Fruit fly (Drosophila melanogaster): Measurements from ENCODE around the gene Tpc1.

The Tpc1 gene

DNA sequence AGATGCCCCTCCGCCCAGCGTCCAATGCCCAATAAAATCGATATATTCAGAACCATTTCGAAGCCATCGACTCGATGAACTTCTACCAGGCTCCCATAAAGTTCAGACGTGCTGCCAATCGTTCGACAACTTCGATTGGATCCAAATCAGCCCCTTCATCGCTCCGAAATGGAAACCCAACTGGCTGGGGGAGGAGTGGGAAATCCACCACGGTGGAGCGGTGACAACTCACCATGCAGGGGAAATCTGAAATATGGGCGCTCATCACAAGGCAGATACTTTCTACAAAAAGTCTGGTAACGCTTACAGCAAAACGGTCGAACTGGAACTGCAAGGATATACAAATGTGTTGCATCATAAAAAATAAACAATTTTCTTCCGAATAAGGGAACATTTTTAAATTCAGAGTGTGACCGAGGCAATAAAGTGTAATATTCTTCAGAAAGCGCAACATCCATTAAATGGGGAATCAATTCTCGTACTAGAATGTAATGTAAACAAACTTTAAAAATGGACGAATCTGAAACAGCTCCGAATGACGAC lies 29.7 kb downstream of the Tpc1 start, which contains the start of gene CG4565 (continued):
- TF ChIP-seq Bgb (GFP tag; IDR thresholded peaks at IDR 0.05; ENCODE audit: partially characterized antibody) (peak; percentile 29; the same call in 1 of the 2 replicates), Asciz (GFP tag; optimal IDR thresholded peaks at IDR 0.05) (no peak), eyg (GFP tag; optimal IDR thresholded peaks at IDR 0.05) (no peak), zen2 (GFP tag; IDR thresholded peaks at IDR 0.05; ENCODE audit: partially characterized antibody) (no peak), sob (GFP tag; IDR thresholded peaks at IDR 0.05) (no peak), B-H1 (GFP tag; IDR thresholded peaks at IDR 0.05) (no peak), Drgx (GFP tag; IDR thresholded peaks at IDR 0.05) (no peak), vvl (GFP tag; IDR thresholded peaks at IDR 0.05) (peak; percentile 22; the same call in 1 of the 2 replicates), nerfin-1 (tag; optimal IDR thresholded peaks at IDR 0.05) (peak; percentile 32), CG12219 (GFP tag; optimal IDR thresholded peaks at IDR 0.05) (no peak), dpn (GFP tag; optimal IDR thresholded peaks at IDR 0.05) (no peak), CG17829 (tag; optimal IDR thresholded peaks at IDR 0.05) (peak; percentile 8), hbn (GFP tag; IDR thresholded peaks at IDR 0.05; ENCODE audit: partially characterized antibody) (no peak), prd (optimal IDR thresholded peaks at IDR 0.05) (no peak), prd (GFP tag; IDR thresholded peaks at IDR 0.05) (no peak), mam (GFP tag; optimal IDR thresholded peaks at IDR 0.05) (no peak), CG18262 (tag; optimal IDR thresholded peaks at IDR 0.05) (no peak), Sox100B (GFP tag; optimal IDR thresholded peaks at IDR 0.05) (no peak), CG8944 (GFP tag; optimal IDR thresholded peaks at IDR 0.05) (no peak), CG7839 (tag; optimal IDR thresholded peaks at IDR 0.05) (no peak), C15 (GFP tag; IDR thresholded peaks at IDR 0.05) (no peak), CG14860 (GFP tag; IDR thresholded peaks at IDR 0.05; ENCODE audit: partially characterized antibody) (peak; percentile 47; the same call in 1 of the 3 replicates), CG14710 (tag; optimal IDR thresholded peaks at IDR 0.05) (peak; percentile 26), CG10431 (GFP tag; optimal IDR thresholded peaks at IDR 0.05) (no peak), CG31388 (GFP tag; optimal IDR thresholded peaks at IDR 0.05) (no peak), Scr (GFP tag; IDR thresholded peaks at IDR 0.05; ENCODE audit: partially characterized antibody) (peak; percentile 42; the same call in 1 of the 2 replicates), CG8089 (GFP tag; optimal IDR thresholded peaks at IDR 0.05) (no peak), mirr (GFP tag; optimal IDR thresholded peaks at IDR 0.05) (peak; percentile 26), Ets65A (GFP tag) (no peak), CG15601 (tag; optimal IDR thresholded peaks at IDR 0.05) (no peak), ttk (GFP tag; IDR thresholded peaks at IDR 0.05) (no peak; the same call in 1 of the 2 replicates), HLH4C (GFP tag; IDR thresholded peaks at IDR 0.05; ENCODE audit: partially characterized antibody) (peak; percentile 35; the same call in 1 of the 3 replicates), kni (GFP tag; optimal IDR thresholded peaks at IDR 0.05) (peak; percentile 49), CG7745 (tag; optimal IDR thresholded peaks at IDR 0.05) (no peak), E2f1 (GFP tag; IDR thresholded peaks at IDR 0.05) (no peak), Bdp1 (GFP tag; optimal IDR thresholded peaks at IDR 0.05) (no peak), CG18476 (GFP tag; optimal IDR thresholded peaks at IDR 0.05) (no peak), Sry-β (GFP tag; optimal IDR thresholded peaks at IDR 0.05) (no peak), ftz-f1 (GFP tag; optimal IDR thresholded peaks at IDR 0.05) (peak; percentile 54), CG10565 (GFP tag; optimal IDR thresholded peaks at IDR 0.05) (no peak), Rx (GFP tag; IDR thresholded peaks at IDR 0.05) (no peak), CG33557 (GFP tag; optimal IDR thresholded peaks at IDR 0.05) (no peak), CG17612 (GFP tag; IDR thresholded peaks at IDR 0.05) (no peak), Kr (GFP tag; optimal IDR thresholded peaks at IDR 0.05) (no peak), bsh (GFP tag; optimal IDR thresholded peaks at IDR 0.05) (no peak), Hmx (GFP tag; optimal IDR thresholded peaks at IDR 0.05) (no peak), ham (GFP tag; IDR thresholded peaks at IDR 0.05) (no peak), CG12744 (GFP tag; optimal IDR thresholded peaks at IDR 0.05) (no peak), Elba2 (GFP tag; optimal IDR thresholded peaks at IDR 0.05) (no peak), Six4 (GFP tag; optimal IDR thresholded peaks at IDR 0.05) (no peak)
